Worm (Caenorhabditis elegans): ENCODE results near the gene mnat-1.

ce11 chrII:2503703-2504430, 25.4 kb upstream of the mnat-1 start:
- TF ChIP-seq nhr-12 (tag; optimal IDR thresholded peaks at IDR 0.05) (no peak), ztf-11 (tag; optimal IDR thresholded peaks at IDR 0.05) (no peak)
